Worm (Caenorhabditis elegans) whole organism, L2 larva: Measurements from ENCODE around the gene Y20C6A.1.

Experiments used
- R02D3.7 ChIP-seq: fragments of 150-350 bp; optimal IDR thresholded peaks from 2 replicates; lab custom pipeline; 2014; ENCODE audit warnings: missing biosample characterization, missing genetic modification characterization
- Y55F3AM.14 ChIP-seq: fragments of 200-800 bp; sonication (Bioruptor generic); optimal IDR thresholded peaks from 2 replicates; lab custom pipeline; 2018; ENCODE audit warnings: mild to moderate bottlenecking, missing genetic modification characterization, missing compliant biosample characterization
- ZK546.5 ChIP-seq: sonication (generic microtip); optimal IDR thresholded peaks from 2 replicates; lab custom pipeline; 2017; ENCODE audit warnings: missing biosample characterization, missing genetic modification characterization
- alr-1 ChIP-seq: fragments of 150-350 bp; optimal IDR thresholded peaks from 2 replicates; lab custom pipeline; 2014; ENCODE audit warnings: missing biosample characterization, missing genetic modification characterization
- aly-2 ChIP-seq: fragments of 150-350 bp; optimal IDR thresholded peaks from 2 replicates; lab custom pipeline; 2014; ENCODE audit warnings: missing biosample characterization, missing genetic modification characterization
- dmd-4 ChIP-seq: sonication (generic microtip); optimal IDR thresholded peaks from 2 replicates; lab custom pipeline; 2017; ENCODE audit warnings: missing biosample characterization, missing genetic modification characterization
- egl-27 ChIP-seq: sonication (generic microtip); optimal IDR thresholded peaks from 3 replicates; lab custom pipeline; 2017; ENCODE audit warnings: missing biosample characterization, missing genetic modification reagents, missing genetic modification characterization
- elt-3 ChIP-seq: sonication (generic microtip); optimal IDR thresholded peaks from 2 replicates; lab custom pipeline; 2017; ENCODE audit warnings: missing biosample characterization, missing genetic modification characterization
- fos-1 ChIP-seq: fragments of 150-350 bp; optimal IDR thresholded peaks from 2 replicates; lab custom pipeline; 2014; ENCODE audit warnings: missing biosample characterization, missing genetic modification characterization
- lin-11 ChIP-seq: fragments of 150-350 bp; sonication (generic microtip); optimal IDR thresholded peaks from 2 replicates; lab custom pipeline; 2014; ENCODE audit warnings: missing biosample characterization, missing genetic modification characterization, inconsistent platforms, mixed read lengths
- lin-13 ChIP-seq: fragments of 150-350 bp; optimal IDR thresholded peaks from 2 replicates; lab custom pipeline; 2014; ENCODE audit warnings: missing biosample characterization, missing genetic modification reagents, missing genetic modification characterization
- lsy-2 ChIP-seq, 2 experiments: fragments of 150-350 bp in 1 of 2; sonication (generic microtip) in 1 of 2; optimal IDR thresholded peaks; 2 replicates each; lab custom pipeline; 2014 to 2017; ENCODE audit warnings: missing biosample characterization in 2 of 2, missing genetic modification characterization in 2 of 2
- mbf-1 ChIP-seq: sonication (generic microtip); optimal IDR thresholded peaks from 2 replicates; lab custom pipeline; 2017; ENCODE audit warnings: missing biosample characterization, missing genetic modification characterization
- mdl-1 ChIP-seq, 2 experiments: fragments of 150-350 bp in 1 of 2; sonication (generic microtip) in 1 of 2; optimal IDR thresholded peaks; 2 replicates each; lab custom pipeline; 2017; ENCODE audit warnings: missing biosample characterization in 2 of 2, missing genetic modification characterization in 2 of 2
- nhr-10 ChIP-seq: sonication (generic microtip); optimal IDR thresholded peaks from 2 replicates; lab custom pipeline; 2017; ENCODE audit warnings: missing biosample characterization, missing genetic modification characterization
- nhr-11 ChIP-seq: fragments of 150-350 bp; optimal IDR thresholded peaks from 2 replicates; lab custom pipeline; 2014; ENCODE audit warnings: missing biosample characterization, missing genetic modification characterization
- nhr-12 ChIP-seq: fragments of 150-350 bp; optimal IDR thresholded peaks from 2 replicates; lab custom pipeline; 2014; ENCODE audit warnings: missing biosample characterization, missing genetic modification characterization
- nhr-23 ChIP-seq: fragments of 150-350 bp; optimal IDR thresholded peaks from 2 replicates; lab custom pipeline; 2014; ENCODE audit warnings: missing biosample characterization, missing genetic modification reagents, missing genetic modification characterization
- nhr-237 ChIP-seq: fragments of 150-350 bp; optimal IDR thresholded peaks from 2 replicates; lab custom pipeline; 2014; ENCODE audit warnings: missing biosample characterization, missing genetic modification characterization
- nhr-25 ChIP-seq: fragments of 150-350 bp; sonication (generic microtip); optimal IDR thresholded peaks from 3 replicates; lab custom pipeline; 2014; ENCODE audit warnings: missing biosample characterization, missing genetic modification characterization
- nhr-6 ChIP-seq: fragments of 150-350 bp; optimal IDR thresholded peaks from 2 replicates; lab custom pipeline; 2014; ENCODE audit warnings: missing biosample characterization, missing genetic modification characterization
- nhr-77 ChIP-seq: fragments of 150-350 bp; optimal IDR thresholded peaks from 2 replicates; lab custom pipeline; 2014; ENCODE audit warnings: missing biosample characterization, missing genetic modification characterization
- peb-1 ChIP-seq: fragments of 150-350 bp; optimal IDR thresholded peaks from 2 replicates; lab custom pipeline; 2014; ENCODE audit warnings: missing biosample characterization, missing genetic modification characterization
- sem-4 ChIP-seq: fragments of 150-350 bp; optimal IDR thresholded peaks from 2 replicates; lab custom pipeline; 2014; ENCODE audit warnings: missing biosample characterization, missing genetic modification reagents, missing genetic modification characterization
- skn-1 ChIP-seq: sonication (generic microtip); optimal IDR thresholded peaks from 2 replicates; lab custom pipeline; 2017; ENCODE audit warnings: missing biosample characterization, missing genetic modification characterization
- sma-3 ChIP-seq: sonication (generic microtip); optimal IDR thresholded peaks from 2 replicates; lab custom pipeline; 2016; ENCODE audit warnings: missing genetic modification reagents, missing genetic modification characterization, missing compliant biosample characterization
- sma-9 ChIP-seq, 2 experiments: fragments of 150-350 bp in 1 of 2; sonication (generic microtip) in 1 of 2; optimal IDR thresholded peaks; 2 replicates each; lab custom pipeline; 2014 to 2016; ENCODE audit warnings: missing genetic modification characterization in 2 of 2, mild to moderate bottlenecking in 1 of 2, missing biosample characterization in 1 of 2, missing compliant biosample characterization in 1 of 2, missing genetic modification reagents in 1 of 2, moderate library complexity in 1 of 2
- snpc-4 ChIP-seq: fragments of 150-350 bp; optimal IDR thresholded peaks from 2 replicates; lab custom pipeline; 2014; ENCODE audit warnings: missing biosample characterization, missing genetic modification characterization
- unc-39 ChIP-seq: fragments of 150-350 bp; optimal IDR thresholded peaks from 2 replicates; lab custom pipeline; 2014; ENCODE audit warnings: missing biosample characterization, missing genetic modification characterization
- unc-55 ChIP-seq: fragments of 150-350 bp; sonication (generic microtip); optimal IDR thresholded peaks from 3 replicates; lab custom pipeline; 2014; ENCODE audit warnings: missing biosample characterization, missing genetic modification reagents, missing genetic modification characterization
- unc-62 ChIP-seq: fragments of 150-350 bp; optimal IDR thresholded peaks from 2 replicates; lab custom pipeline; 2014; ENCODE audit warnings: missing biosample characterization, missing genetic modification reagents, missing genetic modification characterization
- zag-1 ChIP-seq: fragments of 150-350 bp; optimal IDR thresholded peaks from 2 replicates; lab custom pipeline; 2014; ENCODE audit warnings: missing biosample characterization, missing genetic modification characterization
- ztf-1 ChIP-seq: fragments of 200-800 bp; sonication (Bioruptor generic); conservative IDR thresholded peaks from 2 replicates; pipeline ENCODE4 v1.3.6; 2022; ENCODE audit warnings: missing genetic modification characterization, missing compliant biosample characterization
- ztf-11 ChIP-seq: sonication (generic microtip); optimal IDR thresholded peaks from 2 replicates; lab custom pipeline; 2017; ENCODE audit warnings: missing biosample characterization, missing genetic modification characterization
- ztf-4 ChIP-seq: fragments of 150-350 bp; optimal IDR thresholded peaks from 2 replicates; lab custom pipeline; 2014; ENCODE audit warnings: missing biosample characterization, missing genetic modification characterization

Gene Y20C6A.1

DNA sequence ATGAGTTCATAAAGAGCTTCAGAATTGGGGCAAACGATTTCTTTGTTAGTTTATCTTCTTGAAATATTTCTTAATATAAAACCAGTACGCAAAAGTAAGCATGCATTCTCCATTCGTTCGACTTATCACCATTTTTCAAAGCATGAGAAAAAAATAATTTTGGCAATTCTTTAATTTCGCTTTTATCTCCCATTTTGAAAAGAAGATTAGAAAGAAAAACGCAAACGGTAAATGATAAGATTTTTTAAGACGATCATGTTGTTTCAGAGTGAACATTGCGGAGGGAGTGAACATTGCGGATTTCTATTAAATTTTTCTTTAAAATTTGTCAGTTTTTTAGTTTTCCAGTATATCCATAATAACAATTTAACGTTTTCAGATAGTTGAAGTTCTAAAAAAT lies 37.2 kb downstream of the Y20C6A.1 start:
- TF ChIP-seq R02D3.7 (tag; lab: Kevin White, UChicago) (no peak), unc-55 (GFP tag; lab: Kevin White, UChicago) (no peak), nhr-23 (no peak), lsy-2 (tag; optimal IDR thresholded peaks at IDR 0.05; lab: Kevin White, UChicago) (no peak), nhr-11 (tag; lab: Kevin White, UChicago) (no peak), dmd-4 (no peak), mdl-1 (tag; optimal IDR thresholded peaks at IDR 0.05; lab: Kevin White, UChicago) (no peak), fos-1 (tag; lab: Kevin White, UChicago) (no peak), sma-3 (GFP tag; lab: Kevin White, UChicago) (no peak), ZK546.5 (tag; lab: Kevin White, UChicago) (no peak), ztf-11 (tag; lab: Kevin White, UChicago) (no peak), ztf-1 (GFP tag; lab: Robert Waterston, UW) (no peak), elt-3 (tag; lab: Kevin White, UChicago) (no peak), unc-39 (no peak), nhr-77 (tag; lab: Kevin White, UChicago) (no peak)

DNA sequence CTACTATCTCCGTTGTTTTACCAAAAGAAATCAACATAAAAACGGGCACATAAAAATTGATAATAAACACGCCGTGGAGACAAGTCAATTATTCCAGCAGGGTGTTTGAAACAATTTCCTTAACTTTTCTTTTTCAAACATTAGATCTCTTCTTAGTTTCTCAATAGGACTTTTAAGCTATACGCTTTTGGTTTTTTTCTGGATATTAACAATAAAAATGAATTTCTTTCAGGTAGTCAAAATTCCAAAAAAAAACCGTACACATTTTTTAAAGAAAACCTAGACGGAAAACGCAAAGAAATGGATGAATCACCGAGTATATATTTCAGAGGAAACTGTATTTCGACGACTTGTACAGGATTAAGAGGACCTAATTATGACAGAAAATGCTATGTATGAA lies 45.2 kb downstream of the Y20C6A.1 start, which contains the start of gene fbxa-185:
TSS of gene fbxa-185 (plus strand) at position 301 of the 400 bp plus-strand sequence.
- TF ChIP-seq sma-3 (GFP tag; lab: Kevin White, UChicago) (no peak), nhr-25 (tag; lab: Kevin White, UChicago) (no peak), egl-27 (tag; lab: Kevin White, UChicago) (no peak), nhr-237 (tag; lab: Kevin White, UChicago) (no peak), nhr-12 (tag; lab: Kevin White, UChicago) (no peak), skn-1 (tag; lab: Kevin White, UChicago) (no peak), snpc-4 (tag; lab: Kevin White, UChicago) (no peak), lsy-2 (tag; optimal IDR thresholded peaks at IDR 0.05; lab: Kevin White, UChicago) (no peak), alr-1 (tag; lab: Kevin White, UChicago) (no peak), unc-62 (GFP tag; lab: Kevin White, UChicago) (no peak), aly-2 (no peak), peb-1 (no peak), nhr-10 (tag; lab: Kevin White, UChicago) (no peak), elt-3 (tag; lab: Kevin White, UChicago) (no peak), ZK546.5 (tag; lab: Kevin White, UChicago) (no peak), zag-1 (tag; lab: Kevin White, UChicago) (no peak), sma-9 (GFP tag; optimal IDR thresholded peaks at IDR 0.05; lab: Kevin White, UChicago) (no peak), sma-9 (tag; optimal IDR thresholded peaks at IDR 0.05; lab: Kevin White, UChicago) (no peak), mbf-1 (no peak), ztf-4 (tag; lab: Kevin White, UChicago) (no peak), unc-55 (GFP tag; lab: Kevin White, UChicago) (no peak)

DNA sequence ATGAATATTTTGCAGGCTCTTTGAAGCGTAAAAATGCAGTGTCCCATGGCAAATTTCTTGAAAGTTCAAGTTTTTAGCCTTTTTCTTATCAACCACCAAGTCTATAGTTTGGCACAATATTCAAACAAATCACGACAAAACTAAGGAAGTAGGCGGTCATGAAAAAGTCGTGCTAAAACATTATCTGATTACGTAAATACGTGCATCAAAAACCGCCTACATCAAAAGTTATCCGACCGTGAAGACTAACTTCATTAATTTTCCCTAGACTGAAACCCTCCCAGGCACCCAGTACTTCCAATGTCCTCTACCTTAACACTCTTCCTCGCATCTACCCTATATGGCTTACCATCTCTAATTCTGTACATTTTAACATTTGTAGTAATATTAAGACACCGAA lies 48.0 kb downstream of the Y20C6A.1 start, which contains the start of gene srg-44:
TSS of gene srg-44 (plus strand) at position 301 of the 400 bp plus-strand sequence.
- TF ChIP-seq lin-13 (GFP tag; lab: Kevin White, UChicago) (no peak), mdl-1 (tag; optimal IDR thresholded peaks at IDR 0.05; lab: Kevin White, UChicago) (no peak), Y55F3AM.14 (GFP tag; lab: Kevin White, UChicago) (no peak), lin-11 (tag; lab: Kevin White, UChicago) (no peak), fos-1 (tag; lab: Kevin White, UChicago) (no peak), snpc-4 (tag; lab: Kevin White, UChicago) (no peak), lsy-2 (tag; optimal IDR thresholded peaks at IDR 0.05; lab: Kevin White, UChicago) (no peak), sem-4 (tag; lab: Kevin White, UChicago) (no peak)

DNA sequence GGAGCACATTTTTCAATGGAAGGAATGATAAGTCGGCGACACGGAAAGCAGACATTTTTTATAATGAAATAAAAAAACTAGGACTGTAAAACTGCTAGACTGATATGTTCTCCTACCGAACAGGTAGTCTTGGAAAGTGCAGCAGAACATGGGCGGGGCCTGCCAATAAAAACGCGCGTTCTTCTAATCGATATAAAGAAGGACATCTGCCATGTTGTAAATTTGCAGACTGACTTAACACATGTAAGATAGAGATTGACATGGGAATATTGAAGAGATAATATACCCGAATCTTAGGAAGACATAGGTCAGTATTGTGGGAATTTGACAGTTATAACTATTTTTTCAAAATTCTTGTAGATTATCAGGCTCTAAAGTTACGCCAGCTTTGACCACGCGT lies 48.7 kb downstream of the Y20C6A.1 start, which contains the start of gene sdz-16:
TSS of gene sdz-16 (minus strand) at position 101 of the 400 bp plus-strand sequence.
- TF ChIP-seq peb-1 (no peak), nhr-6 (tag; lab: Kevin White, UChicago) (no peak)
